Worm (Caenorhabditis elegans) whole organism, midembryonic: Measurements from ENCODE around the gene nhr-35.

Source experiments
- T22C8.4 ChIP-seq: fragments of 200-800 bp; sonication (Bioruptor generic); IDR thresholded peaks from 2 replicates; pipeline ENCODE4 v1.3.6; 2022; ENCODE audit warnings: missing genetic modification characterization, missing compliant biosample characterization
- ztf-29 ChIP-seq: fragments of 200-800 bp; sonication (Bioruptor generic); IDR thresholded peaks from 2 replicates; pipeline ENCODE4 v1.3.6; 2022; ENCODE audit warnings: missing genetic modification reagents, missing genetic modification characterization, missing compliant biosample characterization

ce11 chrX:4498078-4498477, 34.4 kb upstream of the nhr-35 start:
- no peak for TF ChIP-seq ztf-29
- no peak for TF ChIP-seq T22C8.4 (GFP tag; lab: Robert Waterston, UW)
